Worm (Caenorhabditis elegans) whole organism, young adult: ENCODE measurements around the gene gfat-2.
"Not testable (repeated sequence)": the region's sequence is repeated elsewhere in the genome, so short reads cannot be mapped to it uniquely, and the experiment has no call there.

Experiments used
- Y56A3A.18 ChIP-seq: fragments of 200-800 bp; sonication (Bioruptor generic); IDR thresholded peaks from 2 replicates; pipeline ENCODE4 v1.3.6; 2022; ENCODE audit warnings: missing genetic modification reagents, missing genetic modification characterization, missing compliant biosample characterization
- lir-1 ChIP-seq: fragments of 200-800 bp; sonication (Bioruptor generic); conservative IDR thresholded peaks from 2 replicates; pipeline ENCODE4 v1.3.6; 2022; ENCODE audit warnings: missing genetic modification reagents, missing genetic modification characterization, missing compliant biosample characterization

ce11 chrIV:11398267-11398825 is 11.7 kb upstream of the gfat-2 start, which contains the start of gene dsl-6:
- TF ChIP-seq Y56A3A.18, lir-1 (GFP tag; lab: Robert Waterston, UW): not testable (repeated sequence)
